Fruit fly (Drosophila melanogaster) whole organism: Measurements from ENCODE around the gene Dbp73D.

Experiments used
- CG8478 ChIP-seq: fragments of >200 bp; optimal IDR thresholded peaks from 2 replicates; lab custom pipeline; 2018; ENCODE audit warnings: inconsistent platforms
- Dll ChIP-seq: fragments of >200 bp; optimal IDR thresholded peaks from 2 replicates; lab custom pipeline; 2017
- EcR ChIP-seq, 2 experiments: fragments of >200 bp; optimal IDR thresholded peaks; 2 replicates each; lab custom pipeline; 2017; ENCODE audit warnings: missing biosample characterization in 2 of 2, missing genetic modification characterization in 2 of 2, missing genetic modification reagents in 2 of 2
- pan ChIP-seq: fragments of >200 bp; optimal IDR thresholded peaks from 2 replicates; lab custom pipeline; 2017
- psq ChIP-seq: fragments of >200 bp; optimal IDR thresholded peaks from 2 replicates; lab custom pipeline; 2017
- usp ChIP-seq: fragments of >200 bp; optimal IDR thresholded peaks from 2 replicates; lab custom pipeline; 2017; ENCODE audit warnings: missing biosample characterization, missing genetic modification characterization, mixed read lengths

DNA sequence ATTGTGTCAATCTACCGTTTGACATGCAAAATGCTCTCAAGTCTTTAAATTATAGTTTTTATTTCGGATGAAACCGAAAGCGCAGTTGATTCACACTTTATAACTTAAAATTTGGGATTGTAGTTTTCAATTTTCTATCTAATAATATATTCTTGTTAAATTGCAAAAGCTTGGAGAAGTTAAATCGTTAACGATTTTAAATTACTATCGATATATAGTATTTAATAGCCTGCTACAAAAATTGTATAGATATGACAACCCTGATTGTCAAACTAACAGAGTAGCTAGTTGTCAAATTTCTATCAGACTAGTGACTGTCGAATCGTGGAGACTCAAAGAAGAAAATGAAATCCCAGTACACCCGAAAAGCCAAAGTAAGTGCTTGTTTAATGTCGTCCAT is 25.9 kb downstream of the Dbp73D start, which contains the start of gene CG9692:
- TF ChIP-seq usp (GFP tag; lab: Kevin White, UChicago) (no peak), pan (lab: Kevin White, UChicago) (no peak), EcR (GFP tag; optimal IDR thresholded peaks at IDR 0.05; lab: Kevin White, UChicago) (no peak), psq (lab: Kevin White, UChicago) (no peak), CG8478 (lab: Kevin White, UChicago) (no peak), Dll (lab: Kevin White, UChicago) (no peak)
